Fruit fly (Drosophila melanogaster): ENCODE data around the gene Inx2.

Inx2 gene

DNA sequence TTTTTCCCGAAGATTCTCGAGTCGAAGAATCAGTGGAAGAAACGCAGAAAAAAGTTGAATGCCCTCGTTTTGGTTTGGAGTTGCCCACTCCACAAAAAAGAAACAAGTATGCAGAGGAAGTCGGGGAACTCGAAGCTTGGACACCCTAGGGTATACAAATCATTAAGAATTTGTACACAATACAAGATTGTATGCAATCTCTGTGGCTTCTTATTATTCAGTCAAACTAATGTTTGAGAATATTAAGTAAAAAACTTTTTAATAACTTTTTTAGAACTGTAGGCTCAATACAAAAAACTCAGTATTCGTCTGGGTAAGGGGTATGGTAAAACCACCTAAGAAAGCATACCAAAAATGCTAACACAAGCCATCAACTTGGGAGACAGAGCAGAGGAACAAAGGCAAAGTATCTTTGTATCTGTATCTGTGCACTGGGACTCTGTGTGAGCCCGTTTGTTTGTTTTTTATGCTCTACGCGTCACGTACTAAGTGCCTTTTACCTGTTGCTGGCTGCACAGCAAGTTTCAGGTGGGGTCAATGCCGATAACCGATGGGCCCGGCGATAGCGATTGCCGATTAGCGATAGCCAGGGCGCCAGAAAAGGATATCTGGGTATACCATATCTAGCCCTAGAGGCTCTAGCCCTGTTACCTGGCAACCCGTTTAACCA, 13.2 kb upstream of the Inx2 start (continued):
- TF ChIP-seq hkb (optimal IDR thresholded peaks at IDR 0.05) (no peak), hkb (GFP tag; IDR thresholded peaks at IDR 0.05) (peak; percentile 75), HLHmδ (GFP tag; optimal IDR thresholded peaks at IDR 0.05) (peak; percentile 20), Asciz (GFP tag; optimal IDR thresholded peaks at IDR 0.05) (peak; percentile 72), br (optimal IDR thresholded peaks at IDR 0.05) (no peak), CG13894 (tag; optimal IDR thresholded peaks at IDR 0.05) (peak; percentile 67), ems (GFP tag; optimal IDR thresholded peaks at IDR 0.05) (peak; percentile 60), CG2889 (GFP tag; IDR thresholded peaks at IDR 0.05) (no peak), tna (GFP tag; IDR thresholded peaks at IDR 0.05; ENCODE audit: partially characterized antibody) (peak; percentile 49; the same call in 1 of the 2 replicates), CG30403 (GFP tag; optimal IDR thresholded peaks at IDR 0.05) (peak; percentile 81), eyg (GFP tag; optimal IDR thresholded peaks at IDR 0.05) (peak; percentile 56), gce (GFP tag; IDR thresholded peaks at IDR 0.05) (peak; percentile 73), gcm2 (GFP tag; optimal IDR thresholded peaks at IDR 0.05) (peak; percentile 57), CG34422 (GFP tag; IDR thresholded peaks at IDR 0.05) (no peak; the same call in 2 of the 3 replicates), kay (GFP tag; optimal IDR thresholded peaks at IDR 0.05) (peak; percentile 56), dmrt99B (tag; optimal IDR thresholded peaks at IDR 0.05) (peak; percentile 79), jing (GFP tag; optimal IDR thresholded peaks at IDR 0.05) (peak; percentile 44), CG2199 (GFP tag; IDR thresholded peaks at IDR 0.05) (no peak), wek (GFP tag; optimal IDR thresholded peaks at IDR 0.05) (no peak), CG31365 (tag; optimal IDR thresholded peaks at IDR 0.05) (no peak), bigmax (GFP tag; optimal IDR thresholded peaks at IDR 0.05) (no peak), slbo (GFP tag; IDR thresholded peaks at IDR 0.05) (peak; percentile 66), E2f2 (GFP tag; IDR thresholded peaks at IDR 0.05) (peak; percentile 53), CG17802 (tag; optimal IDR thresholded peaks at IDR 0.05) (peak; percentile 50), Pdp1 (GFP tag; optimal IDR thresholded peaks at IDR 0.05) (peak; percentile 71 to 80), Oaz (GFP tag; IDR thresholded peaks at IDR 0.05) (no peak), CG14050 (GFP tag; IDR thresholded peaks at IDR 0.05) (0 out of 3 replicates have a peak, but pooled peaks have one; percentile 10), CG7357 (GFP tag; IDR thresholded peaks at IDR 0.05) (peak; percentile 54; the same call in 1 of the 3 replicates), CG13287 (GFP tag; IDR thresholded peaks at IDR 0.05; ENCODE audit: partially characterized antibody) (peak; percentile 10; the same call in 1 of the 2 replicates), stc (GFP tag; IDR thresholded peaks at IDR 0.05) (no peak), CG17328 (GFP tag; IDR thresholded peaks at IDR 0.05) (peak; percentile 82), CG7372 (GFP tag; IDR thresholded peaks at IDR 0.05) (peak; percentile 35; the same call in 1 of the 2 replicates), CG2116 (GFP tag; optimal IDR thresholded peaks at IDR 0.05) (peak; percentile 22), bbx (GFP tag; IDR thresholded peaks at IDR 0.05; ENCODE audit: partially characterized antibody) (peak; percentile 86), Dll (GFP tag; IDR thresholded peaks at IDR 0.05; ENCODE audit: partially characterized antibody) (no peak), nmo (GFP tag; optimal IDR thresholded peaks at IDR 0.05) (peak; percentile 90), run (tag; optimal IDR thresholded peaks at IDR 0.05) (peak; percentile 36), CG17829 (tag; optimal IDR thresholded peaks at IDR 0.05) (peak; percentile 88), Med (GFP tag) (peak; percentile 94), ind (GFP tag; optimal IDR thresholded peaks at IDR 0.05) (peak; percentile 64), Taf1 (GFP tag; IDR thresholded peaks at IDR 0.05) (no peak), CG2202 (tag; optimal IDR thresholded peaks at IDR 0.05) (peak; percentile 88), ci (GFP tag; IDR thresholded peaks at IDR 0.05) (peak; percentile 87), en (GFP tag; optimal IDR thresholded peaks at IDR 0.05) (peak; percentile 60), sna (GFP tag; IDR thresholded peaks at IDR 0.05; ENCODE audit: partially characterized antibody) (no peak), Sry-β (GFP tag; optimal IDR thresholded peaks at IDR 0.05) (no peak), CG10654 (GFP tag; optimal IDR thresholded peaks at IDR 0.05) (peak; percentile 63), CG9727 (GFP tag; optimal IDR thresholded peaks at IDR 0.05) (peak; percentile 83), dysf (GFP tag; IDR thresholded peaks at IDR 0.05) (peak; percentile 69; the same call in 2 of the 3 replicates), ATbp (GFP tag; optimal IDR thresholded peaks at IDR 0.05) (peak; percentile 75)
